Fruit fly (Drosophila melanogaster): ENCODE results near the gene CG34345.

DNA sequence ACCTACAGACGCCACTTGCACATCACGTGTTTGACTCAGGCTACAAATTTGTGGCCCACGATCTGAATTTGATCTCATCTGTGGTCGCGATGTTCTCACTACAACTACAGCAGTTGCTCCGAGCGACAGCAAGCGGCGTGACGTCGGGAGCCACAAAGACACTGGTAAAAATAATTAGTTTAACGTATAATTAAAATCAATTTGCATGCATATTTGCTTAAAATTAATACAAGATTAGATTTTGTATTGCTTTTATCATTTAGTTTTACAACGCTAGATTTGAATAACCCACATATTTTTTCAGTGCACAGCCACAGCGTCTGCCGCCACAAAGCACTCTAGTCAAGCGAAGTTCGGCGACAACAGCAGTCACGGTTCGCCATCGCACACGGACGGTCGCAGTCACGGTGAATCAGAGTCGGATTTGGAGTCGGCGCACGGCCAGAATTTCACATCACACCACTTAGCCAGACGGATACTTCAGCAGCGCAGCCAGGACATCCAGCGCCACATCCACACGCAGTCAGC is 10.4 kb upstream of the CG34345 start:
- no peak for TF ChIP-seq Sin3A (optimal IDR thresholded peaks at IDR 0.05)
- no peak for TF ChIP-seq ttk (optimal IDR thresholded peaks at IDR 0.05)
- no peak for TF ChIP-seq Myc (optimal IDR thresholded peaks at IDR 0.05)
- TF ChIP-seq h (optimal IDR thresholded peaks at IDR 0.05): no peak
- no peak for TF ChIP-seq psq (optimal IDR thresholded peaks at IDR 0.05)
- no peak for TF ChIP-seq insv (optimal IDR thresholded peaks at IDR 0.05)
